Fruit fly (Drosophila melanogaster): ENCODE measurements around the gene CG2841.

DNA sequence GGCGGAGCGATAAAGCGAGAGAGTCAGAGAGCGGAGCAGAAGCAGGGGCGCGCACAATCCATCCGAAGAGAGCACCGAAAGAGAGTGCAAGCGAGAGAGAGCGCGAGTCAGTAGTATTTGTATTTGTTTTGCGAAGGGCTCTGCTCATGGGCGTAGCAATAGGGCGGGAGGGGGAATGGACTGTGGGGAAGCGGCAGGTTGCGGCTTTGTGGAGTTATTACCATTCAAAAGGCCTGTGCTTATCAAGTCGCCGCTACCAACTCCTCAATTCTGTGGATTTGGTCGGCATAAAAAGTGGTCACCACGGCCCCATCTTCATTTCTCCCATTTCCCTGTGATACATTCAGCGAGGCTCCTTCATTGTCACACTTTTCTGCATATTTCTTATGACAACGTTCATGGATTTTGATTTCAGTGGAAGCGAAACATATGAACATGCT, 65.1 kb downstream of the CG2841 start:
- TF ChIP-seq CTCF (optimal IDR thresholded peaks at IDR 0.05) (no peak), CG8478 (optimal IDR thresholded peaks at IDR 0.05) (no peak)
